Worm (Caenorhabditis elegans): ENCODE measurements around the gene cyn-3.

cyn-3 gene

DNA sequence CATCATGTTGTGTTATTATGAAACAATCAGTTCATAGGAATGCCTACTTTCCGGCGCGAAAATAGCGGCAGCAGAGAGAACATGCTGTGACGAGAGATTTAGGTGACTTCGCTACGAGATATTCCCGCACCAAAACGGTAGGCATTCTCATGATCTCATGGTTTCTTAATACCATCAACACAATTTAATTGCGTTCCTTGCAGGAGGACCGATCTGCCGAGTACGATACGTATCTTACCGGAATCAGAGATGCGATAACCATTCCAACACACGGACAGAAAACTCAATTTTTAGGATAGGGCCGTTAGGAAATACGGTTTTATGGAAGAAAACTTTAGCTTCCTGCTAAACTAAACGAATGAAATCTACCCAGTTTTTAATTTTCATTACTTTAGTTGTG is 40.9 kb upstream of the cyn-3 start, which contains the start of gene T09F5.1:
Gene T09F5.1 (plus strand): TSS at position 301 of the 400 bp plus-strand sequence.
- TF ChIP-seq nhr-85 (tag): no peak
- TF ChIP-seq elt-2 (tag; optimal IDR thresholded peaks at IDR 0.05): no peak
- TF ChIP-seq aly-2 (tag; optimal IDR thresholded peaks at IDR 0.05): no peak
- TF ChIP-seq lin-35 (GFP tag; optimal IDR thresholded peaks at IDR 0.05): no peak

DNA sequence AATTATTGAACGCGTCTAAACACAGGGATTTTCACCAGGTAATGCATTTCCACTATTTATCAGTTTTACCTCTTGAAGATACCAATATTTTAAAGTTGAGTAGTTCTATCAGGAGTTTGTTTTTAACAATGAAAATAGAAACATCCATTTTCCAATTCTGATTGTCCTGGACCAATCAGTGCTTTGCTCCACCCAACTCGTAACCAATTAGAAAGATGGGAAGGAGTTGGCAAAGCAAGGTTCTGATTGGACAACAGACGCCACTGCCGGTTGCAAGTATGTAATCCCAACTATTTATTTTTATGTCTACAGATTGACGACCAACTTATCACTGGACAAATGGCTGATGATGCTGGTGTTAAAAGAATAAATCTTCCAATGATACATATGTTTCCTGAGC is 39.6 kb upstream of the cyn-3 start:
- TF ChIP-seq efl-3 (GFP tag; optimal IDR thresholded peaks at IDR 0.05) (no peak), lin-39 (tag; optimal IDR thresholded peaks at IDR 0.05) (no peak), rnt-1 (tag; optimal IDR thresholded peaks at IDR 0.05) (no peak)

DNA sequence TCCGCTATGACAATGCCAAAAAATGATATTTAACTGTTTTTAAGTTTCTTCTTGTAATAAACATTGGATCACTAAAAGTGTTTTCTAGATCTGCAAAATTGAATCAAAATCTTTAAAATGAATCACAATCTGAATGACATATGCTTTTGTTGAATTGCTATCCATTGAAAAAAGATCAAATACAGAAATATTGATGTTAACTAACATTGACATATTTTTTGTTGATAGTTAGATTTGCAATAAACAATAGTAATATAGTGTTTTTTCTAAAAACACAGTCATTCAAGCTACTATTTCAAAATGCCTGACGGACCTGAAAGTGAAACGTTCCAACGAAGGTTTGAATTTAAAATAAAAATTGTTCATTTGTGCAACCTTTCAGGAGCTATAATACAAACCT is 39.1 kb upstream of the cyn-3 start, which contains the start of gene T09F5.2:
Gene T09F5.2 (plus strand): TSS at position 301 of the 400 bp plus-strand sequence.
- TF ChIP-seq elt-2 (tag; optimal IDR thresholded peaks at IDR 0.05) (no peak), fkh-8 (tag; optimal IDR thresholded peaks at IDR 0.05) (no peak), jun-1 (tag; optimal IDR thresholded peaks at IDR 0.05) (no peak), nhr-11 (tag; optimal IDR thresholded peaks at IDR 0.05) (no peak), ets-5 (GFP tag; IDR thresholded peaks at IDR 0.05) (no peak), ceh-88 (GFP tag; IDR thresholded peaks at IDR 0.05) (no peak), nhr-28 (tag; optimal IDR thresholded peaks at IDR 0.05) (no peak), unc-30 (tag; optimal IDR thresholded peaks at IDR 0.05) (no peak), hlh-4 (tag; optimal IDR thresholded peaks at IDR 0.05) (no peak), hpl-2 (GFP tag; optimal IDR thresholded peaks at IDR 0.05) (no peak), nhr-237 (tag; optimal IDR thresholded peaks at IDR 0.05) (no peak)

DNA sequence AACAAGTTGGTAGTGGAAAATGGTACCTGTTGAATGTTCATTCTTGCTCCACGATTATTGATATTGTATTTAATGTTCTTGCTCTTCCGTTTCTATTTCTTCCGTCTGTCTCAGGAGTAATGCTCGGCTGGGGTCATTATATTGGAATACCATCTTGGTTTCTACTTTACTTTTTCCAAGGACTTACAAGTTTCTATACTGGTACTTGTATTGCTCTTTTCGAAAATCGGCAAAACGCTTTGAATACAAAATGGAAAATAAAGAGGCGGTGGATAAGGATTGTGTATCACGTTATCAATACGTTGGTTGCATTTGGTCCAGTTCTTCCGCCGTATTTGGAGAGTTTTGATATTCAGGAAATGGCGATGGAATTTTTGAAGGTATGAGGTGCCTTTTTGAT is 37.7 kb upstream of the cyn-3 start:
- TF ChIP-seq fkh-4 (tag; optimal IDR thresholded peaks at IDR 0.05; ENCODE audit: borderline replicate concordance) (no peak), mab-9 (GFP tag; IDR thresholded peaks at IDR 0.05) (no peak), ceh-82 (tag; optimal IDR thresholded peaks at IDR 0.05) (no peak), efl-1 (optimal IDR thresholded peaks at IDR 0.05) (no peak), efl-1 (GFP tag; optimal IDR thresholded peaks at IDR 0.05 in 1 of 2) (peak in 1 of 2 experiments; percentile 72)

DNA sequence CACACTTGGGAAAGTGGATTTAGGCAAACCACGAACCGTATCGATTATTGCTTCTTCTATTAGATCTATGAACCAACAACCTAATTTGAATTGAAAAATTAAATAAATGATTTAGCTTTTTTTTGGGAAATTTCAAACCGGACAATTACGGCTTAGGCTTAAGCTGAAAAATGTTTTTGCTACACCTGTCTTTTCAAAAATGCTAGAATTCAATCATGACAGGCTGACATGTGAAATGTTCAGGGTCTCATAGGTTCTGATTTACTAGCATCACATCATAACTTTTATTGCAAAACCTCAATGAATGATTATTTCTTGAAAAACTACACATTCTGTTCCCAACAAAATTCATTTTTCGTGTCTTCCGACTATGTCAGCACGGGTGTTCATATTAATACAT is 36.5 kb upstream of the cyn-3 start, which contains the start of gene srh-55:
Gene srh-55 (plus strand): TSS at position 301 of the 400 bp plus-strand sequence.
- TF ChIP-seq efl-1 (optimal IDR thresholded peaks at IDR 0.05) (no peak), efl-1 (GFP tag; optimal IDR thresholded peaks at IDR 0.05 in 1 of 2) (peak in 1 of 2 experiments; percentile 40), fkh-10 (GFP tag; optimal IDR thresholded peaks at IDR 0.05) (no peak)

DNA sequence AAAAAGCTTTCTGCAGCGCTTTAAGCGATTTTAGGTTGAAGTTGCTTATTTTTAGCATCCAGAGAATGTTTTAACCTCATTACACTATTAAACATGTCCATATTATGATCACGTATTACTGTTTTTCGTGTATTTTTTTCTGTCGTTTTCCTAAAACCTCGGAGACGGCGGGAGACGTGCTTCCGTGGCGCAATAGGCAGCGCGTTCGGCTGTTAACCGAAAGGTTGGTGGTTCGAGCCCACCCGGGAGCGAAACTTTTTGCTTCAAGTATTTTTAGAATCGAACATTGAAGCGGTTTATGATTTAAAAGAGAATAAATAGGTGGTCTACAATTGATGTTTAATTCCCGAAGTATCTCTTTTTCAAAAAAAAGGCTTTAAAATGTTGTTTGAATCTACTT is 33.2 kb upstream of the cyn-3 start:
- TF ChIP-seq ztf-4 (tag; optimal IDR thresholded peaks at IDR 0.05) (no peak), egl-13 (tag; optimal IDR thresholded peaks at IDR 0.05) (no peak)

DNA sequence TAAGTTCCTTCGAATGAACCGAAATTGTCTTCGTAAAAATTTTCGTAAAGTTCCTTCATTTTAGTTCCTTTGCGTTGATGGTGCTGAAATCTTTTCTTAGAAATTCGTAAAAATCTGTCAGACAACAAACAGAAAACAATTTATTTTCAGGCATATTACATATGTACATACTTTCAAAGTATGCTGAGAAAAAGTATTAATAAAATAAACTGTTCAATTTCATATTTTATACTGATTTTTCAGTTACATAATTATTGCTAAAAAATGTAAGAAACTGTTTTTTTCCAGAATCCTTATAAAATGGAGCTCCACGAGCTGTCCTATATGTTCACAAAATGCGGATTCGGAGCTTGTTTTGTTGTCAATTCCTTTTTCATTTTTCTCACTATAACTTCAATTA is 31.0 kb upstream of the cyn-3 start, which contains the start of gene str-45:
Gene str-45 (plus strand): TSS at position 301 of the 400 bp plus-strand sequence.
- TF ChIP-seq efl-1 (optimal IDR thresholded peaks at IDR 0.05) (no peak), efl-1 (GFP tag; optimal IDR thresholded peaks at IDR 0.05 in 1 of 2) (peak in 1 of 2 experiments; percentile 50), aha-1 (tag; optimal IDR thresholded peaks at IDR 0.05) (no peak), nhr-90 (tag; optimal IDR thresholded peaks at IDR 0.05; ENCODE audit: poor library complexity) (no peak)

DNA sequence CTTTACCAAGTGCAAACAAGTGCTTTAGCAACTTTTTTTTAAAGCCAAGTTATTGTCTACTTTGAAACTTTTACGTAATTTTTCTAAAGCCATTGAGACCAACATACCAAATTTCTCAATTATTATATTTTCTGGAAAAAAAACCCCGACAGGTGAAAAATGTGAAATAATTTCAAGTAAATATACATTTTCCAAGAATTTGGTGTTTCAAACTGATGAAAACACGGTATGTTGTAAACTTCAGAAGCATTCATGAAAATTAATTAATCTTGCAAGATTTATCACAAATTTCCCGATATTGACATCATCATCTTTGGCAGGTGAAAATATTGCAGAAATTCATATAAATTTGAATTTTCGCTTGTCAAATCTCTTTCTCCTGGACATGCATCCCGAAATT is 27.0 kb upstream of the cyn-3 start, which contains the start of gene srz-11:
Gene srz-11 (plus strand): TSS at position 386 of the 400 bp plus-strand sequence.
- no peak for TF ChIP-seq fos-1 (tag; optimal IDR thresholded peaks at IDR 0.05)
- no peak for TF ChIP-seq aly-2 (tag; optimal IDR thresholded peaks at IDR 0.05)
- TF ChIP-seq snu-23 (GFP tag; optimal IDR thresholded peaks at IDR 0.05): no peak
- no peak for TF ChIP-seq mdl-1 (tag; optimal IDR thresholded peaks at IDR 0.05)
- TF ChIP-seq fkh-8 (tag; optimal IDR thresholded peaks at IDR 0.05): peak; percentile 24
- no peak for TF ChIP-seq blmp-1 (tag; optimal IDR thresholded peaks at IDR 0.05)
- no peak for TF ChIP-seq unc-62 (GFP tag; optimal IDR thresholded peaks at IDR 0.05)
- no peak for TF ChIP-seq nhr-85 (tag)
- no peak for TF ChIP-seq Y116A8C.19 (tag; optimal IDR thresholded peaks at IDR 0.05; ENCODE audit: borderline replicate concordance)
- no peak for TF ChIP-seq elt-2 (tag; optimal IDR thresholded peaks at IDR 0.05)
- no peak for TF ChIP-seq C16A3.4 (tag; optimal IDR thresholded peaks at IDR 0.05)
- TF ChIP-seq pqm-1 (tag; optimal IDR thresholded peaks at IDR 0.05): no peak
- no peak for TF ChIP-seq lin-15B (tag; optimal IDR thresholded peaks at IDR 0.05)
- TF ChIP-seq zip-4 (GFP tag; optimal IDR thresholded peaks at IDR 0.05): no peak
- no peak for TF ChIP-seq irx-1 (tag; optimal IDR thresholded peaks at IDR 0.05)
- peak; percentile 100 for TF ChIP-seq hlh-4 (tag; optimal IDR thresholded peaks at IDR 0.05)
- no peak for TF ChIP-seq nhr-76 (tag; optimal IDR thresholded peaks at IDR 0.05)
- no peak for TF ChIP-seq lsy-2 (tag; optimal IDR thresholded peaks at IDR 0.05)
- no peak for TF ChIP-seq unc-130 (tag; optimal IDR thresholded peaks at IDR 0.05)
